Worm (Caenorhabditis elegans): ENCODE results near the gene nstp-7.

DNA sequence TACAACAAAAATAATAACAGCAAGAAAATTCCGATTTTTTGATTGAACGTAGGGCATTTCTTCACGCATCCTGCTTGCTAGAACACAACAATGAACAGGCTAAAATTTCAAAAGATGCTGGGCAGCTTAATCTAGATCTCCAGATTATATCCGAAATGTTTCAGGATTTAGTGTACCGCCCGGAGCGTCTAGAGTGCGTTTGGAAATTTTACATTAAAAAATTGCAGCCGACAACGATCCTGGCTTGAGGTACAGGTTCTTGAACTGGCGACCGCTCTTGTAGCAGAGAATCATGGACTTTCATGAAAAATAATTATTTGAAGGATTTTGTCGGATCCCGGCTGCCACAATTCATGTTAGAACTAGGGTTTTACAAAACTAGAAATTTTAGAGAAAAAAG lies 33.7 kb upstream of the nstp-7 start, which contains the start of gene C14C6.6:
- TF ChIP-seq aly-2 (tag; optimal IDR thresholded peaks at IDR 0.05) (no peak), mep-1 (tag; optimal IDR thresholded peaks at IDR 0.05) (no peak), ztf-11 (tag; optimal IDR thresholded peaks at IDR 0.05) (no peak)
